Fruit fly (Drosophila melanogaster) whole organism, wandering third instar larva: ENCODE measurements around the gene CG32425.

ENCODE experiments used
- br ChIP-seq: fragments of 200-800 bp; sonication (Bioruptor generic); optimal IDR thresholded peaks from 2 replicates; lab custom pipeline; 2016; ENCODE audit warnings: missing biosample characterization, missing genetic modification characterization
- dsf ChIP-seq: sonication (Bioruptor generic); optimal IDR thresholded peaks from 2 replicates; lab custom pipeline; 2016; ENCODE audit warnings: missing biosample characterization, missing genetic modification characterization, borderline replicate concordance
- jim ChIP-seq: fragments of 175-275, 200-325 bp; sonication (Bioruptor generic); optimal IDR thresholded peaks from 2 replicates; lab custom pipeline; 2016; ENCODE audit warnings: missing biosample characterization, mild to moderate bottlenecking, missing genetic modification characterization
- pan ChIP-seq: fragments of >200 bp; optimal IDR thresholded peaks from 2 replicates; lab custom pipeline; 2017
- psq ChIP-seq: fragments of 200-800 bp; sonication (Bioruptor generic); optimal IDR thresholded peaks from 3 replicates; lab custom pipeline; 2017; ENCODE audit warnings: missing biosample characterization, mild to moderate bottlenecking, missing genetic modification characterization, moderate library complexity
- usp ChIP-seq: fragments of >200 bp; optimal IDR thresholded peaks from 2 replicates; lab custom pipeline; 2017; ENCODE audit warnings: missing biosample characterization, missing genetic modification characterization

dm6 chr3L:20539116-20539990 is 42.2 kb downstream of the CG32425 start:
- no peak for TF ChIP-seq pan
- TF ChIP-seq usp: no peak
- no peak for TF ChIP-seq br (GFP tag; lab: Kevin White, UChicago)
- no peak for TF ChIP-seq psq (GFP tag; lab: Kevin White, UChicago)
- TF ChIP-seq jim (GFP tag; lab: Kevin White, UChicago): no peak
- no peak for TF ChIP-seq dsf (GFP tag; lab: Kevin White, UChicago)
